In genomic region chrX:7001135-7001769, dm6 we compare ENCODE assay signal across 1 fruit fly cellular context.
TF ChIP-seq lines count a peak whose summit lies in the region.

No protein-coding gene starts in this region.

TF ChIP-seq in whole organism, embryonic, 481 proteins besides CTCF, POLR2A, EP300 and RAD21 (continued from another document):
- TF ChIP-seq CG14441 (GFP tag; IDR thresholded peaks at IDR 0.05; lab: Robert Waterston, UW) (peak; percentile 61; the same call in 1 of the 2 replicates), CG4730 (GFP tag; IDR thresholded peaks at IDR 0.05; lab: Robert Waterston, UW) (0 out of 2 replicates have a peak, but pooled peaks have one; percentile 15), CG7839 (tag; optimal IDR thresholded peaks at IDR 0.05; lab: Kevin White, UChicago) (peak; percentile 70), Deaf1 (tag; optimal IDR thresholded peaks at IDR 0.05; lab: Kevin White, UChicago) (peak; percentile 94), CG15073 (GFP tag; optimal IDR thresholded peaks at IDR 0.05; lab: Kevin White, UChicago) (no peak), CG8944 (GFP tag; optimal IDR thresholded peaks at IDR 0.05; lab: Kevin White, UChicago) (no peak), Atf6 (GFP tag; IDR thresholded peaks at IDR 0.05; lab: Robert Waterston, UW) (peak; percentile 28; the same call in 1 of the 2 replicates), bcd (GFP tag; optimal IDR thresholded peaks at IDR 0.05; lab: Kevin White, UChicago) (peak; percentile 4), disco-r (GFP tag; optimal IDR thresholded peaks at IDR 0.05; lab: Kevin White, UChicago) (no peak), D (optimal IDR thresholded peaks at IDR 0.05; lab: Kevin White, UChicago) (no peak), D (GFP tag; optimal IDR thresholded peaks at IDR 0.05; lab: Kevin White, UChicago) (peak; percentile 49), CG10543 (GFP tag; optimal IDR thresholded peaks at IDR 0.05; lab: Kevin White, UChicago) (peak; percentile 35), CG10979 (tag; optimal IDR thresholded peaks at IDR 0.05; lab: Kevin White, UChicago) (peak; percentile 35), unc-4 (GFP tag; IDR thresholded peaks at IDR 0.05; lab: Robert Waterston, UW; ENCODE audit: partially characterized antibody) (no peak), CG15479 (GFP tag; optimal IDR thresholded peaks at IDR 0.05; lab: Kevin White, UChicago) (peak; percentile 42), Rfx (GFP tag; IDR thresholded peaks at IDR 0.05; lab: Robert Waterston, UW) (peak; percentile 81), CG9437 (GFP tag; optimal IDR thresholded peaks at IDR 0.05; lab: Kevin White, UChicago) (peak; percentile 36), CG4424 (GFP tag; optimal IDR thresholded peaks at IDR 0.05; lab: Kevin White, UChicago) (peak; percentile 48), lab (GFP tag; optimal IDR thresholded peaks at IDR 0.05; lab: Kevin White, UChicago) (peak; percentile 80), Dip3 (GFP tag; optimal IDR thresholded peaks at IDR 0.05; lab: Kevin White, UChicago) (peak; percentile 42), zf30C (GFP tag; optimal IDR thresholded peaks at IDR 0.05; lab: Kevin White, UChicago) (peak; percentile 77), bbx (GFP tag; IDR thresholded peaks at IDR 0.05; lab: Robert Waterston, UW; ENCODE audit: partially characterized antibody) (no peak), Hey (tag; optimal IDR thresholded peaks at IDR 0.05; lab: Kevin White, UChicago) (no peak), corto (GFP tag; optimal IDR thresholded peaks at IDR 0.05; lab: Kevin White, UChicago) (peak; percentile 31), CG9215 (GFP tag; IDR thresholded peaks at IDR 0.05; lab: Robert Waterston, UW) (peak; percentile 41; the same call in 1 of the 2 replicates), CG14667 (GFP tag; IDR thresholded peaks at IDR 0.05; lab: Robert Waterston, UW) (peak; percentile 41; the same call in 1 of the 2 replicates), pfk (GFP tag; optimal IDR thresholded peaks at IDR 0.05; lab: Kevin White, UChicago) (no peak), CG10366 (GFP tag; IDR thresholded peaks at IDR 0.05; lab: Robert Waterston, UW) (peak; percentile 27; the same call in 1 of the 2 replicates), Hr51 (GFP tag; optimal IDR thresholded peaks at IDR 0.05; lab: Kevin White, UChicago) (peak; percentile 26 to 61), chm (GFP tag; IDR thresholded peaks at IDR 0.05; lab: Robert Waterston, UW) (peak; percentile 38), ara (GFP tag; IDR thresholded peaks at IDR 0.05; lab: Robert Waterston, UW) (peak; percentile 61), CG11456 (GFP tag; IDR thresholded peaks at IDR 0.05; lab: Robert Waterston, UW) (peak; percentile 63; the same call in 2 of the 3 replicates), ken (GFP tag; IDR thresholded peaks at IDR 0.05; lab: Robert Waterston, UW) (no peak), pan (optimal IDR thresholded peaks at IDR 0.05; lab: Kevin White, UChicago) (no peak), pan (GFP tag; optimal IDR thresholded peaks at IDR 0.05 in 1 of 2, IDR thresholded peaks at IDR 0.05 in 1 of 2) (peak in 1 of 2 experiments; percentile 74), gce (GFP tag; IDR thresholded peaks at IDR 0.05; lab: Robert Waterston, UW) (no peak), CrebB (tag; optimal IDR thresholded peaks at IDR 0.05; lab: Kevin White, UChicago) (no peak), Camta (GFP tag; optimal IDR thresholded peaks at IDR 0.05; lab: Kevin White, UChicago) (no peak), CG4617 (GFP tag; optimal IDR thresholded peaks at IDR 0.05; lab: Kevin White, UChicago; ENCODE audit: borderline replicate concordance) (no peak), CG8089 (GFP tag; optimal IDR thresholded peaks at IDR 0.05; lab: Kevin White, UChicago) (no peak), CG7556 (GFP tag; optimal IDR thresholded peaks at IDR 0.05; lab: Kevin White, UChicago) (peak; percentile 62), Hmr (GFP tag; optimal IDR thresholded peaks at IDR 0.05; lab: Kevin White, UChicago) (peak; percentile 37), CG1233 (GFP tag; optimal IDR thresholded peaks at IDR 0.05; lab: Kevin White, UChicago) (no peak), Antp (GFP tag; optimal IDR thresholded peaks at IDR 0.05; lab: Kevin White, UChicago) (no peak), ci (GFP tag; IDR thresholded peaks at IDR 0.05; lab: Robert Waterston, UW) (peak; percentile 40; the same call in 1 of the 3 replicates), CG2678 (tag; optimal IDR thresholded peaks at IDR 0.05; lab: Kevin White, UChicago) (peak; percentile 46), gcm2 (GFP tag; optimal IDR thresholded peaks at IDR 0.05; lab: Kevin White, UChicago) (no peak), ems (GFP tag; optimal IDR thresholded peaks at IDR 0.05; lab: Kevin White, UChicago) (peak; percentile 34), Max (GFP tag; optimal IDR thresholded peaks at IDR 0.05; lab: Kevin White, UChicago) (peak; percentile 33), CG15269 (tag; optimal IDR thresholded peaks at IDR 0.05; lab: Kevin White, UChicago) (peak; percentile 60), CG1529 (GFP tag; optimal IDR thresholded peaks at IDR 0.05; lab: Kevin White, UChicago) (peak; percentile 34)
